Fruit fly (Drosophila melanogaster) whole organism, embryonic: Measurements from ENCODE around the gene CG11470.

ENCODE experiments used
- Antp ChIP-seq: fragments of 200-800 bp; sonication (Bioruptor generic); optimal IDR thresholded peaks from 3 replicates; lab custom pipeline; 2016; ENCODE audit warnings: missing biosample characterization, missing genetic modification characterization
- Bdp1 ChIP-seq: fragments of 200-800 bp; sonication (Bioruptor generic); optimal IDR thresholded peaks from 3 replicates; lab custom pipeline; 2016; ENCODE audit warnings: missing biosample characterization, missing genetic modification characterization
- Blimp-1 ChIP-seq: fragments of 200-800 bp; sonication (Bioruptor generic); optimal IDR thresholded peaks from 3 replicates; lab custom pipeline; 2018; ENCODE audit warnings: missing biosample characterization, missing genetic modification characterization, mild to moderate bottlenecking, moderate library complexity, missing genetic modification reagents
- CG10147 ChIP-seq: fragments of 200-800 bp; sonication (Bioruptor generic); optimal IDR thresholded peaks from 2 replicates; lab custom pipeline; 2019; ENCODE audit warnings: missing biosample characterization, mild to moderate bottlenecking, missing genetic modification characterization, moderate library complexity
- CG10565 ChIP-seq: fragments of 200-800 bp; sonication (Bioruptor generic); optimal IDR thresholded peaks from 3 replicates; lab custom pipeline; 2016; ENCODE audit warnings: missing biosample characterization, mild to moderate bottlenecking, missing genetic modification characterization
- CG13424 ChIP-seq: fragments of 200-800 bp; sonication (Bioruptor generic); optimal IDR thresholded peaks from 2 replicates; lab custom pipeline; 2019; ENCODE audit warnings: missing biosample characterization, mild to moderate bottlenecking, missing genetic modification characterization, moderate library complexity
- CG15696 ChIP-seq: fragments of 200-800 bp; sonication (Bioruptor generic); optimal IDR thresholded peaks from 2 replicates; lab custom pipeline; 2019; ENCODE audit warnings: missing biosample characterization, mild to moderate bottlenecking, missing genetic modification characterization, moderate library complexity
- CG17385 ChIP-seq: fragments of 200-800 bp; sonication (Bioruptor generic); optimal IDR thresholded peaks from 3 replicates; lab custom pipeline; 2018; ENCODE audit warnings: missing biosample characterization, mild to moderate bottlenecking, missing genetic modification characterization
- CG1832 ChIP-seq: fragments of 200-800 bp; sonication (Bioruptor generic); optimal IDR thresholded peaks from 2 replicates; lab custom pipeline; 2017; ENCODE audit warnings: missing biosample characterization, mild to moderate bottlenecking, missing genetic modification characterization, inconsistent platforms
- CG33557 ChIP-seq: fragments of 200-800 bp; sonication (Bioruptor generic); optimal IDR thresholded peaks from 2 replicates; lab custom pipeline; 2019; ENCODE audit warnings: missing biosample characterization, mild to moderate bottlenecking, missing genetic modification characterization, moderate library complexity
- CG3407 ChIP-seq: fragments of 200-800 bp; sonication (Bioruptor generic); optimal IDR thresholded peaks from 2 replicates; lab custom pipeline; 2018; ENCODE audit warnings: missing biosample characterization, mild to moderate bottlenecking, missing genetic modification characterization
- CG3995 ChIP-seq: fragments of 200-800 bp; sonication (Bioruptor generic); optimal IDR thresholded peaks from 3 replicates; lab custom pipeline; 2016; ENCODE audit warnings: missing biosample characterization, missing genetic modification characterization
- CG4328 ChIP-seq: fragments of 200-800 bp; sonication (Bioruptor generic); optimal IDR thresholded peaks from 3 replicates; lab custom pipeline; 2017; ENCODE audit warnings: missing biosample characterization, missing genetic modification reagents, missing genetic modification characterization
- CG4404 ChIP-seq: fragments of 200-800 bp; sonication (Bioruptor generic); IDR thresholded peaks from 2 replicates; pipeline ENCODE4 v1.3.6; 2022; ENCODE audit warnings: missing biosample characterization, missing genetic modification characterization
- CG5245 ChIP-seq: fragments of 200-800 bp; sonication (Bioruptor generic); optimal IDR thresholded peaks from 3 replicates; lab custom pipeline; 2016; ENCODE audit warnings: missing biosample characterization, missing genetic modification characterization
- CG7839 ChIP-seq: fragments of 200-800 bp; sonication (Bioruptor generic); optimal IDR thresholded peaks from 3 replicates; lab custom pipeline; 2018; ENCODE audit warnings: missing biosample characterization, mild to moderate bottlenecking, missing genetic modification characterization, moderate library complexity
- CG8089 ChIP-seq: fragments of 200-800 bp; sonication (Bioruptor generic); optimal IDR thresholded peaks from 3 replicates; lab custom pipeline; 2016; ENCODE audit warnings: missing biosample characterization, missing genetic modification characterization
- CG9437 ChIP-seq: fragments of 200-800 bp; sonication (Bioruptor generic); optimal IDR thresholded peaks from 2 replicates; lab custom pipeline; 2018; ENCODE audit warnings: missing biosample characterization, mild to moderate bottlenecking, missing genetic modification characterization
- CG9932 ChIP-seq: fragments of 200-800 bp; sonication (Bioruptor generic); IDR thresholded peaks from 2 replicates; pipeline ENCODE4 v1.3.6; 2022; ENCODE audit warnings: missing biosample characterization, missing genetic modification characterization
- CTCF ChIP-seq: fragments of 200-800 bp; sonication (Bioruptor generic); optimal IDR thresholded peaks from 2 replicates; lab custom pipeline; 2017; ENCODE audit warnings: missing biosample characterization, mild to moderate bottlenecking, missing genetic modification characterization, moderate library complexity
- D ChIP-seq, 2 experiments: fragments of 200-800 bp in 1 of 2; fragments of >200 bp in 1 of 2; sonication (Bioruptor generic) in 1 of 2; optimal IDR thresholded peaks; 2 replicates in 1 of 2; 3 replicates in 1 of 2; lab custom pipeline; 2017; ENCODE audit warnings: mild to moderate bottlenecking in 1 of 2, missing biosample characterization in 1 of 2, missing genetic modification characterization in 1 of 2, missing genetic modification reagents in 1 of 2
- Deaf1 ChIP-seq: fragments of 200-800 bp; optimal IDR thresholded peaks from 3 replicates; lab custom pipeline; 2019; ENCODE audit warnings: missing biosample characterization, mild to moderate bottlenecking, missing genetic modification characterization, moderate library complexity
- Dek ChIP-seq: fragments of 200-800 bp; sonication (Bioruptor generic); optimal IDR thresholded peaks from 3 replicates; lab custom pipeline; 2019; ENCODE audit warnings: missing biosample characterization, mild to moderate bottlenecking, missing genetic modification characterization, moderate library complexity
- Dip3 ChIP-seq: fragments of 200-800 bp; sonication (Bioruptor generic); optimal IDR thresholded peaks from 3 replicates; lab custom pipeline; 2016; ENCODE audit warnings: missing biosample characterization, missing genetic modification characterization
- ERR ChIP-seq: fragments of 200-800 bp; sonication (Bioruptor generic); optimal IDR thresholded peaks from 2 replicates; lab custom pipeline; 2016; ENCODE audit warnings: missing biosample characterization, missing genetic modification characterization
- Ets65A ChIP-seq: fragments of 200-800 bp; sonication (Bioruptor generic); peaks from one replicate; lab custom pipeline; 2016; ENCODE audit warnings: missing biosample characterization, missing genetic modification characterization
- Hey ChIP-seq: fragments of 200-800 bp; sonication (Bioruptor generic); optimal IDR thresholded peaks from 3 replicates; lab custom pipeline; 2018; ENCODE audit warnings: missing biosample characterization, mild to moderate bottlenecking, missing genetic modification characterization
- Mad ChIP-seq: fragments of 200-800 bp; sonication (Bioruptor generic); optimal IDR thresholded peaks from 2 replicates; lab custom pipeline; 2016; ENCODE audit warnings: missing biosample characterization, missing genetic modification characterization
- NC2α ChIP-seq: fragments of 200-800 bp; sonication (Bioruptor generic); optimal IDR thresholded peaks from 2 replicates; lab custom pipeline; 2016; ENCODE audit warnings: missing biosample characterization, missing genetic modification characterization
- NfI ChIP-seq: fragments of 200-800 bp; sonication (Bioruptor generic); optimal IDR thresholded peaks from 3 replicates; lab custom pipeline; 2018; ENCODE audit warnings: missing biosample characterization, mild to moderate bottlenecking, missing genetic modification characterization, moderate library complexity
- Sox102F ChIP-seq: fragments of 200-800 bp; sonication (Bioruptor generic); optimal IDR thresholded peaks from 2 replicates; lab custom pipeline; 2018; ENCODE audit warnings: missing biosample characterization, mild to moderate bottlenecking, missing genetic modification characterization, moderate library complexity
- Xrp1 ChIP-seq: fragments of 200-800 bp; sonication (Bioruptor generic); IDR thresholded peaks from 2 replicates; pipeline ENCODE4 v1.3.6; 2022; ENCODE audit warnings: missing biosample characterization, missing genetic modification characterization
- bbx ChIP-seq: fragments of 200-800 bp; sonication (Bioruptor generic); IDR thresholded peaks from 2 replicates; pipeline ENCODE4 v1.3.6; 2022; ENCODE audit warnings: missing biosample characterization, missing genetic modification characterization; ENCODE audit not compliant: partially characterized antibody
- cwo ChIP-seq: fragments of 200-800 bp; sonication (Bioruptor generic); optimal IDR thresholded peaks from 3 replicates; lab custom pipeline; 2017; ENCODE audit warnings: missing biosample characterization, missing genetic modification characterization, mild to moderate bottlenecking, moderate library complexity, missing genetic modification reagents
- dan ChIP-seq: fragments of 200-800 bp; sonication (Bioruptor generic); IDR thresholded peaks from 2 replicates; pipeline ENCODE4 v1.3.6; 2022; ENCODE audit warnings: missing biosample characterization, missing genetic modification characterization
- dati ChIP-seq: fragments of 200-800 bp; sonication (Bioruptor generic); IDR thresholded peaks from 2 replicates; pipeline ENCODE4 v1.3.6; 2022; ENCODE audit warnings: missing biosample characterization, missing genetic modification characterization
- disco-r ChIP-seq: fragments of 200-800 bp; sonication (Bioruptor generic); optimal IDR thresholded peaks from 2 replicates; lab custom pipeline; 2016; ENCODE audit warnings: missing biosample characterization, missing genetic modification characterization
- dmrt11E ChIP-seq: fragments of 200-800 bp; sonication (Bioruptor generic); optimal IDR thresholded peaks from 3 replicates; lab custom pipeline; 2018; ENCODE audit warnings: missing biosample characterization, mild to moderate bottlenecking, missing genetic modification characterization, moderate library complexity
- ewg ChIP-seq: fragments of 200-800 bp; sonication (Bioruptor generic); optimal IDR thresholded peaks from 3 replicates; lab custom pipeline; 2017; ENCODE audit warnings: mild to moderate bottlenecking, missing biosample characterization, missing genetic modification reagents, missing genetic modification characterization
- hkb ChIP-seq, 2 experiments: fragments of 200-800 bp in 1 of 2; fragments of >200 bp in 1 of 2; sonication (Bioruptor generic) in 1 of 2; IDR thresholded peaks in 1 of 2; optimal IDR thresholded peaks in 1 of 2; 2 replicates each; pipeline versions ENCODE4 v1.3.6 to Lab custom; 2017 to 2022; ENCODE audit warnings: missing biosample characterization in 1 of 2, missing genetic modification characterization in 1 of 2
- kah ChIP-seq: fragments of 200-800 bp; sonication (Bioruptor generic); optimal IDR thresholded peaks from 2 replicates; lab custom pipeline; 2018; ENCODE audit warnings: missing biosample characterization, mild to moderate bottlenecking, missing genetic modification characterization
- onecut ChIP-seq: fragments of 200-800 bp; sonication (Bioruptor generic); IDR thresholded peaks from 2 replicates; pipeline ENCODE4 v1.3.6; 2022; ENCODE audit warnings: missing biosample characterization, missing genetic modification characterization
- pros ChIP-seq: fragments of 200-800 bp; sonication (Bioruptor generic); optimal IDR thresholded peaks from 3 replicates; lab custom pipeline; 2019; ENCODE audit warnings: missing biosample characterization, mild to moderate bottlenecking, missing genetic modification characterization, moderate library complexity
- row ChIP-seq: fragments of 200-800 bp; sonication (Bioruptor generic); IDR thresholded peaks from 3 replicates; pipeline ENCODE4 v1.3.6; 2022; ENCODE audit warnings: missing biosample characterization, missing genetic modification characterization
- sim ChIP-seq: fragments of 200-800 bp; sonication (Bioruptor generic); IDR thresholded peaks from 2 replicates; pipeline ENCODE4 v1.3.6; 2022; ENCODE audit warnings: missing biosample characterization, missing genetic modification characterization
- slbo ChIP-seq: fragments of 200-800 bp; sonication (Bioruptor generic); IDR thresholded peaks from 2 replicates; pipeline ENCODE4 v1.3.6; 2022; ENCODE audit warnings: missing biosample characterization, missing genetic modification characterization
- tup ChIP-seq: fragments of 200-800 bp; sonication (Bioruptor generic); optimal IDR thresholded peaks from 2 replicates; lab custom pipeline; 2016; ENCODE audit warnings: missing biosample characterization, mild to moderate bottlenecking, missing genetic modification characterization, moderate library complexity
- twi ChIP-seq: fragments of 200-800 bp; optimal IDR thresholded peaks from 2 replicates; lab custom pipeline; 2019; ENCODE audit warnings: missing biosample characterization, mild to moderate bottlenecking, missing genetic modification characterization, moderate library complexity
- zf30C ChIP-seq: fragments of 200-800 bp; sonication (Bioruptor generic); optimal IDR thresholded peaks from 3 replicates; lab custom pipeline; 2018; ENCODE audit warnings: missing biosample characterization, mild to moderate bottlenecking, missing genetic modification characterization

Gene CG11470

DNA sequence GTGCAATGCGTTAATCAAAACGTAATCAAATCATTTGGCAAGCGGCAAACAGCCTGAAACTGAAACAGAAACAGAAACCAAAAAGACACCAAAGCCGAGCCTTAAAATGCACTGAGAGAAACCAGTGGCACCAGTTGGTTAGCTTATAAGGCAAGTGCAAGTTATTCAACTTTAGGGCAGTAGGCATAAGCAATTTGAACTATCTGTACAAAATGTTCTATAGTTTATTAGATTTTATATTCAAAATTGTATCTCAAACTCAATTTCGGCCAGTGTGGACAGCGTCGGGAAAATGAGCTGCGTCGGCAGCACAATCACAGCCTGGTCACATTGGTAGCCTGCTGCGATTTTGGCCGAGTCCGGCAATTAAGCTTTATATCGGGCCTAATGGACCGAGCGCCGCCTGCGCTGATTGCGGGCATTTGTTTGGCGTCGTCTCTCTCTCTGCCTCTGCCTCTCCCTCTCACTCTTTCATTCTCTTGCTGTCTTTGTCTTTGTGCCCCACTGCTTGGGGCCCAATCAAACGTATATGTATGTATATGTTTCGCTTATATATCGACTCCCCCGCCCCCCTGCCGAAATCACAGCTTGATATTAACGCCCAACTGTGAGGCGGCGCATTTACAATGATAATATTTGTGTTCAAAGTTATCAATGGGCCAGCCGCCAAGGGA, 22.4 kb downstream of the CG11470 start (continued):
- TF ChIP-seq Antp (peak; percentile 57), ERR (GFP tag; lab: Kevin White, UChicago) (no peak), CG4328 (GFP tag; lab: Kevin White, UChicago) (no peak), CG9932 (GFP tag; lab: Robert Waterston, UW) (peak; percentile 28; the same call in 1 of the 2 replicates), CG3995 (GFP tag; lab: Kevin White, UChicago) (no peak), CG8089 (peak; percentile 31), CG3407 (GFP tag; lab: Kevin White, UChicago) (peak; percentile 55), CG15696 (tag; lab: Kevin White, UChicago) (peak; percentile 69), disco-r (GFP tag; lab: Kevin White, UChicago) (no peak), slbo (GFP tag; lab: Robert Waterston, UW) (peak; percentile 68), Dip3 (GFP tag; lab: Kevin White, UChicago) (no peak), Blimp-1 (GFP tag; lab: Kevin White, UChicago) (peak; percentile 63), Dek (peak; percentile 17), dati (GFP tag; lab: Robert Waterston, UW) (no peak), dmrt11E (tag; lab: Kevin White, UChicago) (peak; percentile 81), CG10147 (GFP tag; lab: Kevin White, UChicago) (no peak), pros (GFP tag; lab: Kevin White, UChicago) (no peak), CG17385 (GFP tag; lab: Kevin White, UChicago) (peak; percentile 47), CG13424 (tag; lab: Kevin White, UChicago) (peak; percentile 68), Sox102F (GFP tag; lab: Kevin White, UChicago) (peak; percentile 68), kah (GFP tag; lab: Kevin White, UChicago) (no peak), cwo (GFP tag; lab: Kevin White, UChicago) (peak; percentile 3), NC2α (GFP tag; lab: Kevin White, UChicago) (no peak), sim (GFP tag; lab: Robert Waterston, UW) (peak; percentile 74), CG9437 (GFP tag; lab: Kevin White, UChicago) (peak; percentile 21), Deaf1 (tag; lab: Kevin White, UChicago) (no peak), hkb (optimal IDR thresholded peaks at IDR 0.05; lab: Kevin White, UChicago) (no peak), hkb (GFP tag; IDR thresholded peaks at IDR 0.05; lab: Robert Waterston, UW) (peak; percentile 62; the same call in 1 of the 2 replicates), ewg (GFP tag; lab: Kevin White, UChicago) (peak; percentile 40), onecut (GFP tag; lab: Robert Waterston, UW) (peak; percentile 64), twi (tag; lab: Kevin White, UChicago) (peak; percentile 37), bbx (GFP tag; lab: Robert Waterston, UW) (no peak), CG4404 (GFP tag; lab: Robert Waterston, UW) (peak; percentile 77), dan (GFP tag; lab: Robert Waterston, UW) (peak; percentile 64), CG5245 (GFP tag; lab: Kevin White, UChicago) (peak; percentile 56), Xrp1 (GFP tag; lab: Robert Waterston, UW) (peak; percentile 84), Ets65A (peak; percentile 94), CG7839 (tag; lab: Kevin White, UChicago) (peak; percentile 72), row (GFP tag; lab: Robert Waterston, UW) (peak; percentile 79), CTCF (GFP tag; lab: Kevin White, UChicago) (no peak), D (optimal IDR thresholded peaks at IDR 0.05; lab: Kevin White, UChicago) (no peak), D (GFP tag; optimal IDR thresholded peaks at IDR 0.05; lab: Kevin White, UChicago) (peak; percentile 68), NfI (GFP tag; lab: Kevin White, UChicago) (peak; percentile 52), Bdp1 (GFP tag; lab: Kevin White, UChicago) (peak; percentile 10), Hey (no peak), CG1832 (GFP tag; lab: Kevin White, UChicago) (peak; percentile 60), tup (GFP tag; lab: Kevin White, UChicago) (no peak), Mad (GFP tag; lab: Kevin White, UChicago) (peak; percentile 33), CG33557 (peak; percentile 46), zf30C (GFP tag; lab: Kevin White, UChicago) (peak; percentile 27), CG10565 (GFP tag; lab: Kevin White, UChicago) (peak; percentile 2)
